Fruit fly (Drosophila melanogaster) Kc167 (cell line): ENCODE measurements around the gene IP3K1.

ENCODE experiments used
- Myc ChIP-seq: fragments of >200 bp; optimal IDR thresholded peaks from 2 replicates; lab custom pipeline; 2017; ENCODE audit warnings: missing external identifiers
- Sin3A ChIP-seq: fragments of >200 bp; optimal IDR thresholded peaks from 2 replicates; lab custom pipeline; 2018; ENCODE audit warnings: missing external identifiers
- h ChIP-seq: fragments of >200 bp; optimal IDR thresholded peaks from 3 replicates; lab custom pipeline; 2018; ENCODE audit warnings: missing external identifiers
- insv ChIP-seq: fragments of >200 bp; optimal IDR thresholded peaks from 3 replicates; lab custom pipeline; 2018; ENCODE audit warnings: missing external identifiers
- psq ChIP-seq: fragments of >200 bp; optimal IDR thresholded peaks from 2 replicates; lab custom pipeline; 2017; ENCODE audit warnings: missing external identifiers
- ttk ChIP-seq: sonication (Bioruptor generic); optimal IDR thresholded peaks from 2 replicates; lab custom pipeline; 2017; ENCODE audit warnings: missing external identifiers

The IP3K1 gene

dm6 chr2L:9784468-9784867 is 2.3 kb downstream of the IP3K1 start:
- TF ChIP-seq Myc = no peak
- no peak for TF ChIP-seq Sin3A (lab: Kevin White, UChicago)
- TF ChIP-seq h (lab: Kevin White, UChicago) = no peak
- no peak for TF ChIP-seq ttk
- TF ChIP-seq psq (lab: Kevin White, UChicago) = no peak
- TF ChIP-seq insv (lab: Kevin White, UChicago) = no peak

dm6 chr2L:9785917-9786432 is 3.8 kb downstream of the IP3K1 start:
- TF ChIP-seq ttk = no peak
- no peak for TF ChIP-seq insv (lab: Kevin White, UChicago)
- no peak for TF ChIP-seq Sin3A (lab: Kevin White, UChicago)

- no peak for TF ChIP-seq insv (lab: Kevin White, UChicago)
- no peak for TF ChIP-seq psq (lab: Kevin White, UChicago)
- TF ChIP-seq Sin3A (lab: Kevin White, UChicago) = no peak
- no peak for TF ChIP-seq h (lab: Kevin White, UChicago)
- no peak for TF ChIP-seq Myc
- no peak for TF ChIP-seq ttk
Observed at dm6 chr2L:9790535-9790992, 8.4 kb downstream of the IP3K1 start, which contains the start of gene CG4036. Gene CG4036 (plus strand): TSS chr2L:9790882.

dm6 chr2L:9792945-9793344 is 10.8 kb downstream of the IP3K1 start, which contains the start of gene CG13123:
Gene CG13123 (minus strand): TSS chr2L:9793107.
- TF ChIP-seq Sin3A (lab: Kevin White, UChicago) (no peak), ttk (no peak), Myc (no peak), insv (lab: Kevin White, UChicago) (no peak)

- TF ChIP-seq Myc = no peak
- no peak for TF ChIP-seq Sin3A (lab: Kevin White, UChicago)
- TF ChIP-seq h (lab: Kevin White, UChicago) = no peak
- no peak for TF ChIP-seq ttk
- no peak for TF ChIP-seq insv (lab: Kevin White, UChicago)
- TF ChIP-seq psq (lab: Kevin White, UChicago) = no peak
Observed at dm6 chr2L:9828867-9829266, 46.7 kb downstream of the IP3K1 start.

- TF ChIP-seq ttk (no peak), psq (lab: Kevin White, UChicago) (no peak), insv (lab: Kevin White, UChicago) (no peak)
Observed at dm6 chr2L:9836767-9837166, 54.6 kb downstream of the IP3K1 start.
